Fruit fly (Drosophila melanogaster): ENCODE data around the gene CG4768.

The CG4768 gene

dm6 chrX:16821216-16821615 lies 29.3 kb downstream of the CG4768 start (continued):
- TF ChIP-seq Hr51 (GFP tag; optimal IDR thresholded peaks at IDR 0.05) (peak in 1 of 2 experiments; percentile 4), CG2678 (tag; optimal IDR thresholded peaks at IDR 0.05) (peak; percentile 29), CG10543 (GFP tag; optimal IDR thresholded peaks at IDR 0.05) (no peak), CG17186 (GFP tag; optimal IDR thresholded peaks at IDR 0.05) (no peak), CG10321 (GFP tag; IDR thresholded peaks at IDR 0.05) (no peak), CG3163 (GFP tag; optimal IDR thresholded peaks at IDR 0.05) (no peak), HLH3B (GFP tag; IDR thresholded peaks at IDR 0.05) (0 out of 2 replicates have a peak, but pooled peaks have one; percentile 16), PHDP (tag; optimal IDR thresholded peaks at IDR 0.05) (no peak), aop (GFP tag; IDR thresholded peaks at IDR 0.05) (no peak), eyg (GFP tag; optimal IDR thresholded peaks at IDR 0.05) (no peak), D19A (tag; optimal IDR thresholded peaks at IDR 0.05) (peak; percentile 2), CG11504 (tag; optimal IDR thresholded peaks at IDR 0.05) (peak; percentile 48), Blimp-1 (GFP tag; optimal IDR thresholded peaks at IDR 0.05) (peak; percentile 30), exex (tag; optimal IDR thresholded peaks at IDR 0.05) (no peak), Pdp1 (GFP tag; optimal IDR thresholded peaks at IDR 0.05) (peak in 1 of 2 experiments; percentile 57), seq (GFP tag; IDR thresholded peaks at IDR 0.05) (no peak), CG17829 (tag; optimal IDR thresholded peaks at IDR 0.05) (no peak), fru (optimal IDR thresholded peaks at IDR 0.05) (no peak), CG17359 (tag; optimal IDR thresholded peaks at IDR 0.05) (peak; percentile 23), toy (GFP tag; IDR thresholded peaks at IDR 0.05) (no peak), dmrt99B (tag; optimal IDR thresholded peaks at IDR 0.05) (peak; percentile 38), CG13123 (GFP tag; optimal IDR thresholded peaks at IDR 0.05) (no peak), Med (GFP tag) (peak; percentile 52), CG2712 (tag; optimal IDR thresholded peaks at IDR 0.05) (peak; percentile 11), Sox100B (GFP tag; optimal IDR thresholded peaks at IDR 0.05) (peak; percentile 9), CG32772 (GFP tag; IDR thresholded peaks at IDR 0.05) (no peak), CG31388 (GFP tag; optimal IDR thresholded peaks at IDR 0.05) (no peak)

- TF ChIP-seq HLH3B (GFP tag; IDR thresholded peaks at IDR 0.05), result peak; percentile 72
- TF ChIP-seq zf30C (GFP tag; optimal IDR thresholded peaks at IDR 0.05), result no peak
- TF ChIP-seq sisA (GFP tag; IDR thresholded peaks at IDR 0.05), result peak; percentile 38
- peak; percentile 56 for TF ChIP-seq CG12391 (tag; optimal IDR thresholded peaks at IDR 0.05)
- TF ChIP-seq prd (optimal IDR thresholded peaks at IDR 0.05), result no peak
- peak; percentile 65 for TF ChIP-seq prd (GFP tag; IDR thresholded peaks at IDR 0.05)
- peak; percentile 22 for TF ChIP-seq Sox100B (GFP tag; optimal IDR thresholded peaks at IDR 0.05)
- TF ChIP-seq Optix (GFP tag; IDR thresholded peaks at IDR 0.05), result no peak
- peak in 1 of 2 experiments; percentile 23 for TF ChIP-seq dpn (GFP tag; optimal IDR thresholded peaks at IDR 0.05)
- no peak for TF ChIP-seq sug (tag; optimal IDR thresholded peaks at IDR 0.05)
- TF ChIP-seq ken (GFP tag; IDR thresholded peaks at IDR 0.05), result peak; percentile 50; the same call in 1 of the 3 replicates
- TF ChIP-seq CG10147 (GFP tag; optimal IDR thresholded peaks at IDR 0.05), result peak; percentile 29
- peak; percentile 34 for TF ChIP-seq nom (GFP tag; optimal IDR thresholded peaks at IDR 0.05)
- no peak for TF ChIP-seq gfzf (GFP tag; optimal IDR thresholded peaks at IDR 0.05)
- peak; percentile 19 for TF ChIP-seq CG12769 (tag; optimal IDR thresholded peaks at IDR 0.05)
- TF ChIP-seq GATAe (GFP tag; conservative IDR thresholded peaks at IDR 0.05), result 0 out of 2 replicates have a peak, but pooled peaks have one; percentile 12
- TF ChIP-seq CG12744 (GFP tag; optimal IDR thresholded peaks at IDR 0.05), result no peak
- TF ChIP-seq usp (GFP tag; optimal IDR thresholded peaks at IDR 0.05), result no peak
- TF ChIP-seq slbo (GFP tag; IDR thresholded peaks at IDR 0.05), result peak; percentile 66
- TF ChIP-seq CG10209 (GFP tag; optimal IDR thresholded peaks at IDR 0.05), result peak; percentile 29
- TF ChIP-seq tgo (GFP tag; IDR thresholded peaks at IDR 0.05), result peak; percentile 50; the same call in 2 of the 3 replicates
- peak; percentile 37 for TF ChIP-seq D19A (tag; optimal IDR thresholded peaks at IDR 0.05)
- peak; percentile 36; the same call in 1 of the 2 replicates for TF ChIP-seq Rx (GFP tag; IDR thresholded peaks at IDR 0.05)
- peak; percentile 88 for TF ChIP-seq Drgx (GFP tag; IDR thresholded peaks at IDR 0.05)
- peak; percentile 27; the same call in 1 of the 2 replicates for TF ChIP-seq dimm (GFP tag; IDR thresholded peaks at IDR 0.05)
- TF ChIP-seq ranshi (GFP tag; IDR thresholded peaks at IDR 0.05), result 0 out of 2 replicates have a peak, but pooled peaks have one; percentile 32
- TF ChIP-seq CG17361 (GFP tag; IDR thresholded peaks at IDR 0.05), result peak; percentile 38; the same call in 1 of the 3 replicates
Observed at dm6 chrX:16822080-16822479, 30.2 kb downstream of the CG4768 start.

Data from whole organism, embryonic.